Worm (Caenorhabditis elegans) whole organism, L2 larva: Measurements from ENCODE around the gene ZK105.3.

Experiments used
- dmd-4 ChIP-seq: sonication (generic microtip); optimal IDR thresholded peaks from 2 replicates; lab custom pipeline; 2017; ENCODE audit warnings: missing biosample characterization, missing genetic modification characterization
- lin-39 ChIP-seq: fragments of 150-350 bp; optimal IDR thresholded peaks from 2 replicates; lab custom pipeline; 2014; ENCODE audit warnings: missing biosample characterization, missing genetic modification reagents, missing genetic modification characterization
- mdl-1 ChIP-seq, 2 experiments: fragments of 150-350 bp in 1 of 2; sonication (generic microtip) in 1 of 2; optimal IDR thresholded peaks; 2 replicates each; lab custom pipeline; 2017; ENCODE audit warnings: missing biosample characterization in 2 of 2, missing genetic modification characterization in 2 of 2
- skn-1 ChIP-seq: sonication (generic microtip); optimal IDR thresholded peaks from 2 replicates; lab custom pipeline; 2017; ENCODE audit warnings: missing biosample characterization, missing genetic modification characterization
- unc-39 ChIP-seq: fragments of 150-350 bp; optimal IDR thresholded peaks from 2 replicates; lab custom pipeline; 2014; ENCODE audit warnings: missing biosample characterization, missing genetic modification characterization

DNA sequence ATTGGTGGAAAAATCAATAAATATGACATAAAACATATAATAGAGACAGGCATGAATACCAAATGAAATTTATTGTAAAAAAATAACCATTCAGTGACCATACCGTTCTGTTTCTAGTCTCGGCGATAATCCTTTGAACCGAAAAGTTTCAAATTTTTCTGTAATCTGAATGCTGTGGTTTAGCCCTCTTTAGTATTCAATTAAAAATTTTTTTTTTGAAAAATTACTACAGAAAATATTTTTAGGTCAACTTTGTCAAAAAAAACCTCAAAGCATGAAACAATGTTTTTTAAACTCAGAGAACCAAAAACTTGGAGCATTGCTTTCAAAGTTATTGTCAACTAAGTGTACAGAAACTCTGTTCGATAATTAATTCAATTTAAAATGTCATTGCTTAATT is 11.6 kb downstream of the ZK105.3 start, which contains the start of gene ZK105.11:
- TF ChIP-seq lin-39 (tag; lab: Kevin White, UChicago) (no peak), dmd-4 (tag; lab: Kevin White, UChicago) (no peak), unc-39 (no peak), skn-1 (tag; lab: Kevin White, UChicago) (no peak), mdl-1 (tag; optimal IDR thresholded peaks at IDR 0.05; lab: Kevin White, UChicago) (no peak)
